Fruit fly (Drosophila melanogaster): ENCODE results near the gene Grik.

DNA sequence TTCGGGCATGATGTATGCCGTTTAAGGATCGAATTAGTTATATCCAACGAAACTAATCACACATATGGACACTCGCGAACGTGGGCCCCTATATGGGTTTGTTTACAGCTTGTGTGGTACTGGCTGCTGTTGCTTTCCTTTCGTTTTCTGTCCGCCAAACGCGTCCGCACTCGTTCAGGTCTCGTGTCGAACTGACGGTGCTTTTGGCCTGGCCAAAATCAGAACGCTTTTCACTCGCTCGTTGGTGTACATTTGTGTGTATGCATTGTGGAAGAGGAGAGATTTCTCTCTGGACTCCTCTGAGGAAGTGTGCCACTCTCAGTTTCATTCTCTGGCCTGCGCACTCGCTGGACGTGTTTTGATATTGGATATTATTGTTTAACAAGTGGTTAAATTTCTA, 4.6 kb upstream of the Grik start, which contains the start of gene Ktl:
- TF ChIP-seq Hr96 (GFP tag; optimal IDR thresholded peaks at IDR 0.05): no peak
- no peak for TF ChIP-seq ovo (GFP tag; optimal IDR thresholded peaks at IDR 0.05)
- no peak for TF ChIP-seq tj (GFP tag; optimal IDR thresholded peaks at IDR 0.05)
- no peak for TF ChIP-seq pad (GFP tag; optimal IDR thresholded peaks at IDR 0.05)
- TF ChIP-seq CG14711 (tag; optimal IDR thresholded peaks at IDR 0.05): no peak
